Fruit fly (Drosophila melanogaster) whole organism, embryonic: ENCODE data around the gene Hinfp.

Experiments used
- Ada2b ChIP-seq: fragments of 200-800 bp; sonication (Bioruptor generic); IDR thresholded peaks from 2 replicates; pipeline ENCODE4 v1.3.6; 2022; ENCODE audit warnings: missing biosample characterization, missing genetic modification characterization
- BtbVII ChIP-seq: fragments of 200-800 bp; sonication (Bioruptor generic); optimal IDR thresholded peaks from 3 replicates; lab custom pipeline; 2017; ENCODE audit warnings: missing biosample characterization, mild to moderate bottlenecking, missing genetic modification characterization
- CG10267 ChIP-seq: fragments of 200-800 bp; sonication (Bioruptor generic); optimal IDR thresholded peaks from 2 replicates; lab custom pipeline; 2018; ENCODE audit warnings: missing biosample characterization, mild to moderate bottlenecking, missing genetic modification characterization, moderate library complexity
- CG10979 ChIP-seq: fragments of 200-800 bp; sonication (Bioruptor generic); optimal IDR thresholded peaks from 2 replicates; lab custom pipeline; 2018; ENCODE audit warnings: missing biosample characterization, mild to moderate bottlenecking, missing genetic modification characterization, moderate library complexity
- CG11247 ChIP-seq: fragments of 200-800 bp; sonication (Bioruptor generic); IDR thresholded peaks from 2 replicates; pipeline ENCODE4 v1.3.6; 2022; ENCODE audit warnings: missing biosample characterization, missing genetic modification characterization
- CG11456 ChIP-seq: fragments of 200-800 bp; sonication (Bioruptor generic); IDR thresholded peaks from 3 replicates; pipeline ENCODE4 v1.3.6; 2022; ENCODE audit warnings: missing biosample characterization, missing genetic modification characterization
- CG11504 ChIP-seq: fragments of 200-800 bp; sonication (Bioruptor generic); optimal IDR thresholded peaks from 3 replicates; lab custom pipeline; 2019; ENCODE audit warnings: missing biosample characterization, mild to moderate bottlenecking, missing genetic modification characterization, moderate library complexity
- CG12942 ChIP-seq: fragments of 200-800 bp; sonication (Bioruptor generic); optimal IDR thresholded peaks from 3 replicates; lab custom pipeline; 2016; ENCODE audit warnings: missing biosample characterization, missing genetic modification characterization
- CG13894 ChIP-seq: fragments of 200-800 bp; sonication (Bioruptor generic); optimal IDR thresholded peaks from 3 replicates; lab custom pipeline; 2018; ENCODE audit warnings: missing biosample characterization, mild to moderate bottlenecking, missing genetic modification characterization, moderate library complexity
- CG14710 ChIP-seq: fragments of 200-800 bp; sonication (Bioruptor generic); optimal IDR thresholded peaks from 3 replicates; lab custom pipeline; 2019; ENCODE audit warnings: missing biosample characterization, mild to moderate bottlenecking, missing genetic modification characterization, moderate library complexity
- CG14965 ChIP-seq: fragments of 200-800 bp; sonication (Bioruptor generic); optimal IDR thresholded peaks from 2 replicates; lab custom pipeline; 2016; ENCODE audit warnings: missing biosample characterization, missing genetic modification characterization, borderline replicate concordance
- CG15696 ChIP-seq: fragments of 200-800 bp; sonication (Bioruptor generic); optimal IDR thresholded peaks from 2 replicates; lab custom pipeline; 2019; ENCODE audit warnings: missing biosample characterization, mild to moderate bottlenecking, missing genetic modification characterization, moderate library complexity
- CG1602 ChIP-seq: fragments of 200-800 bp; sonication (Bioruptor generic); optimal IDR thresholded peaks from 3 replicates; lab custom pipeline; 2016; ENCODE audit warnings: missing biosample characterization, missing genetic modification characterization
- CG1603 ChIP-seq: fragments of 200-800 bp; sonication (Bioruptor generic); optimal IDR thresholded peaks from 2 replicates; lab custom pipeline; 2019; ENCODE audit warnings: missing biosample characterization, mild to moderate bottlenecking, missing genetic modification characterization, moderate library complexity
- CG17186 ChIP-seq: fragments of 200-800 bp; sonication (Bioruptor generic); optimal IDR thresholded peaks from 3 replicates; lab custom pipeline; 2017; ENCODE audit warnings: missing biosample characterization, missing genetic modification reagents, missing genetic modification characterization
- CG17612 ChIP-seq: fragments of 200-800 bp; sonication (Bioruptor generic); IDR thresholded peaks from 2 replicates; pipeline ENCODE4 v1.3.6; 2022; ENCODE audit warnings: missing biosample characterization, missing genetic modification characterization
- CG18619 ChIP-seq: fragments of 200-800 bp; sonication (Bioruptor generic); optimal IDR thresholded peaks from 3 replicates; lab custom pipeline; 2017; ENCODE audit warnings: missing biosample characterization, mild to moderate bottlenecking, missing genetic modification characterization
- CG42726 ChIP-seq: fragments of 200-800 bp; sonication (Bioruptor generic); IDR thresholded peaks from 2 replicates; pipeline ENCODE4 v1.3.6; 2022; ENCODE audit warnings: missing biosample characterization, missing genetic modification characterization; ENCODE audit not compliant: partially characterized antibody
- CG6791 ChIP-seq: fragments of 200-800 bp; sonication (Bioruptor generic); IDR thresholded peaks from 3 replicates; pipeline ENCODE4 v1.3.6; 2022; ENCODE audit warnings: missing biosample characterization, missing genetic modification characterization; ENCODE audit not compliant: partially characterized antibody
- CG9215 ChIP-seq: fragments of 200-800 bp; sonication (Bioruptor generic); IDR thresholded peaks from 2 replicates; pipeline ENCODE4 v1.3.6; 2022; ENCODE audit warnings: missing biosample characterization, missing genetic modification characterization
- Dp ChIP-seq: fragments of 200-800 bp; sonication (Bioruptor generic); optimal IDR thresholded peaks from 2 replicates; lab custom pipeline; 2018; ENCODE audit warnings: missing biosample characterization, mild to moderate bottlenecking, missing genetic modification characterization, moderate library complexity
- Drgx ChIP-seq: fragments of 200-800 bp; sonication (Bioruptor generic); IDR thresholded peaks from 2 replicates; pipeline ENCODE4 v1.3.6; 2022; ENCODE audit warnings: missing biosample characterization, missing genetic modification characterization
- Ets97D ChIP-seq: fragments of 200-800 bp; sonication (Bioruptor generic); optimal IDR thresholded peaks from 3 replicates; lab custom pipeline; 2016; ENCODE audit warnings: missing biosample characterization, missing genetic modification characterization
- Kr ChIP-seq: fragments of 200-800 bp; sonication (Bioruptor generic); optimal IDR thresholded peaks from 2 replicates; lab custom pipeline; 2017; ENCODE audit warnings: missing biosample characterization, mild to moderate bottlenecking, missing genetic modification characterization
- Lhr ChIP-seq: fragments of 200-800 bp; sonication (Bioruptor generic); optimal IDR thresholded peaks from 3 replicates; lab custom pipeline; 2017; ENCODE audit warnings: mild to moderate bottlenecking, missing biosample characterization, missing genetic modification reagents, missing genetic modification characterization
- Lpt ChIP-seq: fragments of >200 bp; optimal IDR thresholded peaks from 2 replicates; lab custom pipeline; 2018; ENCODE audit warnings: missing biosample characterization, missing genetic modification characterization
- Myb ChIP-seq: fragments of 200-800 bp; sonication (Bioruptor generic); optimal IDR thresholded peaks from 2 replicates; lab custom pipeline; 2016; ENCODE audit warnings: missing biosample characterization, missing genetic modification characterization
- Nf-YB ChIP-seq: fragments of 200-800 bp; sonication (Bioruptor generic); optimal IDR thresholded peaks from 3 replicates; lab custom pipeline; 2019; ENCODE audit warnings: missing biosample characterization, mild to moderate bottlenecking, missing genetic modification characterization, moderate library complexity
- Oaz ChIP-seq: fragments of 200-800 bp; sonication (Bioruptor generic); IDR thresholded peaks from 2 replicates; pipeline ENCODE4 v1.3.6; 2022; ENCODE audit warnings: missing biosample characterization, missing genetic modification characterization
- Rx ChIP-seq: fragments of 200-800 bp; sonication (Bioruptor generic); IDR thresholded peaks from 2 replicates; pipeline ENCODE4 v1.3.6; 2022; ENCODE audit warnings: missing biosample characterization, missing genetic modification characterization
- Scr ChIP-seq: fragments of 200-800 bp; sonication (Bioruptor generic); IDR thresholded peaks from 2 replicates; pipeline ENCODE4 v1.3.6; 2022; ENCODE audit warnings: missing biosample characterization, missing genetic modification characterization; ENCODE audit not compliant: partially characterized antibody
- Sox102F ChIP-seq: fragments of 200-800 bp; sonication (Bioruptor generic); optimal IDR thresholded peaks from 2 replicates; lab custom pipeline; 2018; ENCODE audit warnings: missing biosample characterization, mild to moderate bottlenecking, missing genetic modification characterization, moderate library complexity
- Spps ChIP-seq: fragments of 200-800 bp; sonication (Bioruptor generic); optimal IDR thresholded peaks from 2 replicates; lab custom pipeline; 2018; ENCODE audit warnings: missing biosample characterization, mild to moderate bottlenecking, missing genetic modification characterization
- Ssrp ChIP-seq: fragments of 200-800 bp; sonication (Bioruptor generic); optimal IDR thresholded peaks from 2 replicates; lab custom pipeline; 2018; ENCODE audit warnings: missing biosample characterization, mild to moderate bottlenecking, missing genetic modification characterization, moderate library complexity
- az2 ChIP-seq: fragments of 200-800 bp; sonication (Bioruptor generic); optimal IDR thresholded peaks from 3 replicates; lab custom pipeline; 2016; ENCODE audit warnings: missing biosample characterization, missing genetic modification characterization
- cad ChIP-seq: fragments of >200 bp; optimal IDR thresholded peaks from 2 replicates; lab custom pipeline; 2017; ENCODE audit warnings: missing biosample characterization, missing genetic modification characterization
- dmrt11E ChIP-seq: fragments of 200-800 bp; sonication (Bioruptor generic); optimal IDR thresholded peaks from 3 replicates; lab custom pipeline; 2018; ENCODE audit warnings: missing biosample characterization, mild to moderate bottlenecking, missing genetic modification characterization, moderate library complexity
- fu2 ChIP-seq: fragments of 200-800 bp; sonication (Bioruptor generic); optimal IDR thresholded peaks from 2 replicates; lab custom pipeline; 2016; ENCODE audit warnings: missing biosample characterization, missing genetic modification characterization
- gcm2 ChIP-seq: fragments of 200-800 bp; sonication (Bioruptor generic); optimal IDR thresholded peaks from 2 replicates; lab custom pipeline; 2016; ENCODE audit warnings: missing biosample characterization, missing genetic modification characterization
- gsb ChIP-seq: fragments of 200-800 bp; sonication (Bioruptor generic); IDR thresholded peaks from 2 replicates; pipeline ENCODE4 v1.3.6; 2022; ENCODE audit warnings: missing biosample characterization, missing genetic modification characterization
- nerfin-1 ChIP-seq: fragments of 200-800 bp; sonication (Bioruptor generic); optimal IDR thresholded peaks from 3 replicates; lab custom pipeline; 2019; ENCODE audit warnings: missing biosample characterization, mild to moderate bottlenecking, missing genetic modification characterization, moderate library complexity
- pan ChIP-seq, 4 experiments: fragments of >200 bp in 3 of 4; fragments of 200-800 bp in 1 of 4; sonication (Bioruptor generic) in 1 of 4; optimal IDR thresholded peaks in 3 of 4; IDR thresholded peaks in 1 of 4; 2 replicates each; pipeline versions ENCODE4 v1.3.6 to Lab custom; 2017 to 2022; ENCODE audit warnings: missing biosample characterization in 2 of 4, missing genetic modification characterization in 2 of 4, mixed read lengths in 1 of 4
- row ChIP-seq: fragments of 200-800 bp; sonication (Bioruptor generic); IDR thresholded peaks from 3 replicates; pipeline ENCODE4 v1.3.6; 2022; ENCODE audit warnings: missing biosample characterization, missing genetic modification characterization
- sc ChIP-seq, 3 experiments: fragments of >200 bp in 2 of 3; fragments of 200-800 bp in 1 of 3; sonication (Bioruptor generic) in 1 of 3; optimal IDR thresholded peaks; 2 replicates in 2 of 3; 3 replicates in 1 of 3; lab custom pipeline; 2017; ENCODE audit warnings: mild to moderate bottlenecking in 1 of 3, missing biosample characterization in 1 of 3, missing genetic modification characterization in 1 of 3, missing genetic modification reagents in 1 of 3
- sd ChIP-seq: fragments of 200-800 bp; sonication (Bioruptor generic); optimal IDR thresholded peaks from 3 replicates; lab custom pipeline; 2018; ENCODE audit warnings: missing biosample characterization, mild to moderate bottlenecking, missing genetic modification characterization, moderate library complexity
- sens-2 ChIP-seq: fragments of 200-800 bp; sonication (Bioruptor generic); IDR thresholded peaks from 2 replicates; pipeline ENCODE4 v1.3.6; 2022; ENCODE audit warnings: missing biosample characterization, missing genetic modification characterization
- sna ChIP-seq: fragments of 200-800 bp; sonication (Bioruptor generic); IDR thresholded peaks from 2 replicates; pipeline ENCODE4 v1.3.6; 2022; ENCODE audit warnings: missing biosample characterization, missing genetic modification characterization; ENCODE audit not compliant: partially characterized antibody
- tio ChIP-seq: fragments of 200-800 bp; sonication (Bioruptor generic); optimal IDR thresholded peaks from 2 replicates; lab custom pipeline; 2017; ENCODE audit warnings: missing biosample characterization, missing genetic modification characterization, inconsistent platforms
- trem ChIP-seq: fragments of 200-800 bp; optimal IDR thresholded peaks from 3 replicates; lab custom pipeline; 2019; ENCODE audit warnings: missing biosample characterization, mild to moderate bottlenecking, missing genetic modification characterization, moderate library complexity
- trh ChIP-seq: fragments of 200-800 bp; sonication (Bioruptor generic); optimal IDR thresholded peaks from 2 replicates; lab custom pipeline; 2016; ENCODE audit warnings: missing biosample characterization, missing genetic modification characterization

Gene Hinfp

dm6 chrX:617477-617795, 7.9 kb upstream of the Hinfp start (continued):
- TF ChIP-seq Kr (GFP tag; lab: Kevin White, UChicago) (no peak), gcm2 (GFP tag; lab: Kevin White, UChicago) (no peak), Spps (no peak), fu2 (no peak), tio (GFP tag; lab: Kevin White, UChicago) (no peak), Ada2b (GFP tag; lab: Robert Waterston, UW) (no peak), row (GFP tag; lab: Robert Waterston, UW) (0 out of 3 replicates have a peak, but pooled peaks have one; percentile 8), sd (tag; lab: Kevin White, UChicago) (no peak), Ssrp (tag; lab: Kevin White, UChicago) (no peak), Scr (peak; percentile 75), sna (peak; percentile 65), Sox102F (GFP tag; lab: Kevin White, UChicago) (no peak), CG17612 (GFP tag; lab: Robert Waterston, UW) (no peak), CG1603 (peak; percentile 70), CG6791 (GFP tag; lab: Robert Waterston, UW) (peak; percentile 83), CG14965 (GFP tag; lab: Kevin White, UChicago) (no peak), dmrt11E (no peak), sens-2 (no peak), gsb (GFP tag; lab: Robert Waterston, UW) (no peak), Dp (peak; percentile 84), CG11456 (GFP tag; lab: Robert Waterston, UW) (no peak), CG11247 (GFP tag; lab: Robert Waterston, UW) (no peak)

DNA sequence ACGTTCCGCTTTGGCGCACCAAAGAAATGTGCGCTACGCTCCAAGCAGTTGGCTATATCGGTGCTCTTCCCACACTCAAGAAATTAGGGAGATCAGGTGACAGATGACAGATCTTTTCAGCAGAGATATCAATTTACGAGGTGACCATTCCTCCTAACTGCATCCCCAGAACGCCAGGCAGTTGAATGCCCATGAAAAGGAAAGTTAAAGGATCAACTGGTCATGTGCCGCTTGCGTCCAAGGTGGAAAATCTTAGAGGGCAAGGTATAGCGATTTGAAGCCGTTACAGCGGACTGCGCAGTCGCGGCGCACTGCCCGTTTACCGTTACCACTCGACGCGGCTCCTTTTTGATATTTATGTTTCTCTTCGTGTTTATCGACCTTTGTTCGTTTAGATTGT, 6.8 kb upstream of the Hinfp start:
- TF ChIP-seq Lpt (GFP tag; lab: Kevin White, UChicago) (no peak), Lhr (GFP tag; lab: Kevin White, UChicago) (no peak), Drgx (GFP tag; lab: Robert Waterston, UW) (no peak), Rx (GFP tag; lab: Robert Waterston, UW) (no peak), CG42726 (GFP tag; lab: Robert Waterston, UW) (no peak), CG9215 (GFP tag; lab: Robert Waterston, UW) (0 out of 2 replicates have a peak, but pooled peaks have one; percentile 15), CG15696 (tag; lab: Kevin White, UChicago) (peak; percentile 14), az2 (GFP tag; lab: Kevin White, UChicago) (peak; percentile 40), trh (GFP tag; lab: Kevin White, UChicago) (no peak), CG14710 (tag; lab: Kevin White, UChicago) (no peak), Oaz (no peak), CG11504 (peak; percentile 42), Ets97D (GFP tag; lab: Kevin White, UChicago) (peak; percentile 7), CG10979 (tag; lab: Kevin White, UChicago) (peak; percentile 16), CG13894 (tag; lab: Kevin White, UChicago) (no peak), CG12942 (GFP tag; lab: Kevin White, UChicago) (peak; percentile 23), pan (optimal IDR thresholded peaks at IDR 0.05; lab: Kevin White, UChicago) (no peak), pan (GFP tag; optimal IDR thresholded peaks at IDR 0.05 in 1 of 2, IDR thresholded peaks at IDR 0.05 in 1 of 2) (no peak), dmrt11E (no peak), CG17186 (no peak), nerfin-1 (no peak), BtbVII (no peak), sc (optimal IDR thresholded peaks at IDR 0.05; lab: Kevin White, UChicago) (no peak), sc (GFP tag; optimal IDR thresholded peaks at IDR 0.05; lab: Kevin White, UChicago) (no peak), CG18619 (GFP tag; lab: Kevin White, UChicago) (no peak), trem (tag; lab: Kevin White, UChicago) (no peak), Myb (GFP tag; lab: Kevin White, UChicago) (no peak), Nf-YB (GFP tag; lab: Kevin White, UChicago) (no peak), sd (tag; lab: Kevin White, UChicago) (no peak), CG1602 (GFP tag; lab: Kevin White, UChicago) (no peak), CG10267 (tag; lab: Kevin White, UChicago) (no peak), row (GFP tag; lab: Robert Waterston, UW) (peak; percentile 60), cad (GFP tag; lab: Kevin White, UChicago) (no peak)
